Worm (Caenorhabditis elegans): ENCODE measurements around the gene col-41.

DNA sequence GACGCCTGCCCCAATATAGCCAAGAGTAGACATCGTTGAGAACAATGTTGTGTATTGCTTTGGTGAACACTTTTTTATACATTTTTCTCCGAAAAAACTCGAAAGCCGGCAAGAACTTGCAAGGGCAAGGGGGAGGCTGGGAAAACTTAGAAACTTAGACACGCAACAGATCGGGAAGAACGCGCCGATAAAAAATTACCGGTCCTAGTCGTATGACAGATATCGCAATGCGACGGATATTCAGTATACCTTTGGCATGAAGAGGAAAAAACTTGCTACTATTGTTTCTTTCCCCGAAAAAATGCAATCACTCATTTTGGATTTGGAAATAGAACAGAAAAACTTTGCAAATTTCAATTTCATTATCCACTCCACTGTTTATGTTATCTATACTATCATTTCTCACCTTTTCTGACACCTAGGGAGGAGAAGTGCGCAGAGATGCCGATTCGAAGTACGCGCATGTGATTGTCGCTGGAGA lies at the start of gene col-41:
- TF ChIP-seq F49E8.2 (tag; optimal IDR thresholded peaks at IDR 0.05; ENCODE audit: insufficient read depth) (no peak), unc-62 (GFP tag; optimal IDR thresholded peaks at IDR 0.05) (no peak), Y79H2A.3 (GFP tag; conservative IDR thresholded peaks at IDR 0.05) (no peak), lir-1 (GFP tag; conservative IDR thresholded peaks at IDR 0.05) (no peak), efl-1 (GFP tag; optimal IDR thresholded peaks at IDR 0.05) (no peak), dpl-1 (GFP tag; optimal IDR thresholded peaks at IDR 0.05) (no peak), T07F8.4 (tag; optimal IDR thresholded peaks at IDR 0.05) (no peak), mcd-1 (GFP tag; IDR thresholded peaks at IDR 0.05) (no peak), ekl-4 (GFP tag; IDR thresholded peaks at IDR 0.05) (no peak), hmg-20 (GFP tag; IDR thresholded peaks at IDR 0.05) (no peak), F22D6.2 (tag; optimal IDR thresholded peaks at IDR 0.05) (no peak), snpc-4 (GFP tag; optimal IDR thresholded peaks at IDR 0.05) (no peak), snpc-4 (tag; optimal IDR thresholded peaks at IDR 0.05) (no peak)

Measured in whole organism, young adult.